Fruit fly (Drosophila melanogaster) whole organism, embryonic: ENCODE data around the gene Trm7-32.

ENCODE experiments used
- Antp ChIP-seq: fragments of 200-800 bp; sonication (Bioruptor generic); optimal IDR thresholded peaks from 3 replicates; lab custom pipeline; 2016; ENCODE audit warnings: missing biosample characterization, missing genetic modification characterization
- Bgb ChIP-seq: fragments of 200-800 bp; sonication (Bioruptor generic); IDR thresholded peaks from 2 replicates; pipeline ENCODE4 v1.3.6; 2022; ENCODE audit warnings: missing biosample characterization, missing genetic modification characterization; ENCODE audit not compliant: partially characterized antibody
- CG10462 ChIP-seq: fragments of 200-800 bp; sonication (Bioruptor generic); optimal IDR thresholded peaks from 2 replicates; lab custom pipeline; 2016; ENCODE audit warnings: missing biosample characterization, missing genetic modification characterization
- CG11398 ChIP-seq: fragments of 200-800 bp; sonication (Bioruptor generic); optimal IDR thresholded peaks from 2 replicates; lab custom pipeline; 2016; ENCODE audit warnings: missing biosample characterization, missing genetic modification characterization
- CG12155 ChIP-seq: fragments of 200-800 bp; sonication (Bioruptor generic); optimal IDR thresholded peaks from 3 replicates; lab custom pipeline; 2016; ENCODE audit warnings: missing biosample characterization, missing genetic modification characterization
- CG12236 ChIP-seq: fragments of 200-800 bp; sonication (Bioruptor generic); optimal IDR thresholded peaks from 2 replicates; lab custom pipeline; 2016; ENCODE audit warnings: missing biosample characterization, missing genetic modification characterization
- CG13624 ChIP-seq: fragments of 200-800 bp; sonication (Bioruptor generic); optimal IDR thresholded peaks from 2 replicates; lab custom pipeline; 2016; ENCODE audit warnings: missing biosample characterization, missing genetic modification characterization
- CG14441 ChIP-seq: fragments of 200-800 bp; sonication (Bioruptor generic); IDR thresholded peaks from 2 replicates; pipeline ENCODE4 v1.3.6; 2022; ENCODE audit warnings: missing biosample characterization, missing genetic modification characterization
- CG15073 ChIP-seq: fragments of 200-800 bp; sonication (Bioruptor generic); optimal IDR thresholded peaks from 2 replicates; lab custom pipeline; 2016; ENCODE audit warnings: missing biosample characterization, missing genetic modification characterization
- CG15269 ChIP-seq: fragments of 200-800 bp; sonication (Bioruptor generic); optimal IDR thresholded peaks from 2 replicates; lab custom pipeline; 2018; ENCODE audit warnings: missing biosample characterization, mild to moderate bottlenecking, missing genetic modification characterization, moderate library complexity
- CG1602 ChIP-seq: fragments of 200-800 bp; sonication (Bioruptor generic); optimal IDR thresholded peaks from 3 replicates; lab custom pipeline; 2016; ENCODE audit warnings: missing biosample characterization, missing genetic modification characterization
- CG16779 ChIP-seq: fragments of 200-800 bp; sonication (Bioruptor generic); IDR thresholded peaks from 2 replicates; pipeline ENCODE4 v1.3.6; 2022; ENCODE audit warnings: missing biosample characterization, missing genetic modification characterization
- CG16863 ChIP-seq: fragments of 200-800 bp; sonication (Bioruptor generic); optimal IDR thresholded peaks from 3 replicates; lab custom pipeline; 2016; ENCODE audit warnings: missing biosample characterization, missing genetic modification characterization
- CG17568 ChIP-seq: fragments of 200-800 bp; sonication (Bioruptor generic); optimal IDR thresholded peaks from 2 replicates; lab custom pipeline; 2018; ENCODE audit warnings: missing biosample characterization, mild to moderate bottlenecking, missing genetic modification characterization, moderate library complexity
- CG17829 ChIP-seq: fragments of 200-800 bp; optimal IDR thresholded peaks from 2 replicates; lab custom pipeline; 2019; ENCODE audit warnings: missing biosample characterization, mild to moderate bottlenecking, missing genetic modification characterization, moderate library complexity
- CG18476 ChIP-seq: fragments of 200-800 bp; sonication (Bioruptor generic); optimal IDR thresholded peaks from 2 replicates; lab custom pipeline; 2016; ENCODE audit warnings: missing biosample characterization, mild to moderate bottlenecking, missing genetic modification characterization
- CG2129 ChIP-seq: fragments of 200-800 bp; sonication (Bioruptor generic); IDR thresholded peaks from 2 replicates; pipeline ENCODE4 v1.3.6; 2022; ENCODE audit warnings: missing biosample characterization, missing genetic modification characterization; ENCODE audit not compliant: partially characterized antibody
- CG2199 ChIP-seq: fragments of 200-800 bp; sonication (Bioruptor generic); IDR thresholded peaks from 3 replicates; pipeline ENCODE4 v1.3.6; 2022; ENCODE audit warnings: missing biosample characterization, missing genetic modification characterization
- CG2202 ChIP-seq: fragments of 200-800 bp; sonication (Bioruptor generic); optimal IDR thresholded peaks from 2 replicates; lab custom pipeline; 2018; ENCODE audit warnings: missing biosample characterization, mild to moderate bottlenecking, missing genetic modification characterization
- CG4282 ChIP-seq: fragments of 200-800 bp; sonication (Bioruptor generic); optimal IDR thresholded peaks from 2 replicates; lab custom pipeline; 2016; ENCODE audit warnings: missing biosample characterization, missing genetic modification characterization
- CG4404 ChIP-seq: fragments of 200-800 bp; sonication (Bioruptor generic); IDR thresholded peaks from 2 replicates; pipeline ENCODE4 v1.3.6; 2022; ENCODE audit warnings: missing biosample characterization, missing genetic modification characterization
- CG4617 ChIP-seq: fragments of 200-800 bp; sonication (Bioruptor generic); optimal IDR thresholded peaks from 3 replicates; lab custom pipeline; 2016; ENCODE audit warnings: missing biosample characterization, missing genetic modification characterization, borderline replicate concordance
- CG6175 ChIP-seq: fragments of 200-800 bp; sonication (Bioruptor generic); IDR thresholded peaks from 3 replicates; pipeline ENCODE4 v1.3.6; 2022; ENCODE audit warnings: missing biosample characterization, missing genetic modification characterization
- CG7839 ChIP-seq: fragments of 200-800 bp; sonication (Bioruptor generic); optimal IDR thresholded peaks from 3 replicates; lab custom pipeline; 2018; ENCODE audit warnings: missing biosample characterization, mild to moderate bottlenecking, missing genetic modification characterization, moderate library complexity
- Ets97D ChIP-seq: fragments of 200-800 bp; sonication (Bioruptor generic); optimal IDR thresholded peaks from 3 replicates; lab custom pipeline; 2016; ENCODE audit warnings: missing biosample characterization, missing genetic modification characterization
- HmgZ ChIP-seq: fragments of 200-800 bp; sonication (Bioruptor generic); optimal IDR thresholded peaks from 2 replicates; lab custom pipeline; 2018; ENCODE audit warnings: missing biosample characterization, mild to moderate bottlenecking, missing genetic modification characterization
- Lhr ChIP-seq: fragments of 200-800 bp; sonication (Bioruptor generic); optimal IDR thresholded peaks from 3 replicates; lab custom pipeline; 2017; ENCODE audit warnings: mild to moderate bottlenecking, missing biosample characterization, missing genetic modification reagents, missing genetic modification characterization
- NC2β ChIP-seq: fragments of 200-800 bp; sonication (Bioruptor generic); optimal IDR thresholded peaks from 2 replicates; lab custom pipeline; 2016; ENCODE audit warnings: missing biosample characterization, missing genetic modification characterization
- Poxn ChIP-seq: fragments of 200-800 bp; sonication (Bioruptor generic); IDR thresholded peaks from 2 replicates; pipeline ENCODE4 v1.3.6; 2022; ENCODE audit warnings: missing biosample characterization, missing genetic modification characterization
- Sox100B ChIP-seq: fragments of 200-800 bp; sonication (Bioruptor generic); optimal IDR thresholded peaks from 3 replicates; lab custom pipeline; 2018; ENCODE audit warnings: missing biosample characterization, mild to moderate bottlenecking, missing genetic modification characterization
- Tbp ChIP-seq: fragments of >200 bp; optimal IDR thresholded peaks from 2 replicates; lab custom pipeline; 2018; ENCODE audit warnings: missing biosample characterization, missing genetic modification characterization
- ac ChIP-seq: fragments of 200-800 bp; sonication (Bioruptor generic); optimal IDR thresholded peaks from 3 replicates; lab custom pipeline; 2017; ENCODE audit warnings: missing biosample characterization, mild to moderate bottlenecking, missing genetic modification characterization
- bowl ChIP-seq: fragments of 200-800 bp; sonication (Bioruptor generic); IDR thresholded peaks from 2 replicates; pipeline ENCODE4 v1.3.6; 2022; ENCODE audit warnings: missing biosample characterization, missing genetic modification characterization
- chif ChIP-seq, 2 experiments: fragments of 200-800 bp; sonication (Bioruptor generic); optimal IDR thresholded peaks; 3 replicates each; lab custom pipeline; 2016; ENCODE audit warnings: missing biosample characterization in 2 of 2, missing genetic modification characterization in 2 of 2
- croc ChIP-seq: fragments of 200-800 bp; sonication (Bioruptor generic); conservative IDR thresholded peaks from 3 replicates; pipeline ENCODE4 v1.3.6; 2022; ENCODE audit warnings: missing biosample characterization, missing genetic modification characterization
- crol ChIP-seq: fragments of 200-800 bp; sonication (Bioruptor generic); IDR thresholded peaks from 2 replicates; pipeline ENCODE4 v1.3.6; 2022; ENCODE audit warnings: missing biosample characterization, missing genetic modification characterization
- danr ChIP-seq: fragments of 200-800 bp; sonication (Bioruptor generic); IDR thresholded peaks from 2 replicates; pipeline ENCODE4 v1.3.6; 2022; ENCODE audit warnings: missing biosample characterization, missing genetic modification characterization
- ewg ChIP-seq: fragments of 200-800 bp; sonication (Bioruptor generic); optimal IDR thresholded peaks from 3 replicates; lab custom pipeline; 2017; ENCODE audit warnings: mild to moderate bottlenecking, missing biosample characterization, missing genetic modification reagents, missing genetic modification characterization
- gcm2 ChIP-seq: fragments of 200-800 bp; sonication (Bioruptor generic); optimal IDR thresholded peaks from 2 replicates; lab custom pipeline; 2016; ENCODE audit warnings: missing biosample characterization, missing genetic modification characterization
- grau ChIP-seq: fragments of 200-800 bp; optimal IDR thresholded peaks from 3 replicates; lab custom pipeline; 2019; ENCODE audit warnings: missing biosample characterization, mild to moderate bottlenecking, missing genetic modification characterization, moderate library complexity
- ham ChIP-seq: fragments of 200-800 bp; sonication (Bioruptor generic); IDR thresholded peaks from 2 replicates; pipeline ENCODE4 v1.3.6; 2022; ENCODE audit warnings: missing biosample characterization, missing genetic modification characterization
- kah ChIP-seq: fragments of 200-800 bp; sonication (Bioruptor generic); optimal IDR thresholded peaks from 2 replicates; lab custom pipeline; 2018; ENCODE audit warnings: missing biosample characterization, mild to moderate bottlenecking, missing genetic modification characterization
- lola ChIP-seq, 3 experiments: fragments of >200 bp in 2 of 3; fragments of 200-800 bp in 1 of 3; sonication (Bioruptor generic) in 1 of 3; optimal IDR thresholded peaks; 2 replicates each; lab custom pipeline; 2017 to 2019; ENCODE audit warnings: missing biosample characterization in 3 of 3, missing genetic modification characterization in 3 of 3, mild to moderate bottlenecking in 1 of 3, moderate library complexity in 1 of 3
- nom ChIP-seq: fragments of 200-800 bp; sonication (Bioruptor generic); optimal IDR thresholded peaks from 2 replicates; lab custom pipeline; 2017; ENCODE audit warnings: missing biosample characterization, missing genetic modification characterization, mild to moderate bottlenecking, moderate library complexity, missing genetic modification reagents
- otp ChIP-seq: fragments of 200-800 bp; sonication (Bioruptor generic); IDR thresholded peaks from 3 replicates; pipeline ENCODE4, ENCODE4 v1.3.6; 2022; ENCODE audit warnings: missing biosample characterization, missing genetic modification characterization
- ranshi ChIP-seq: fragments of 200-800 bp; sonication (Bioruptor generic); IDR thresholded peaks from 2 replicates; pipeline ENCODE4 v1.3.6; 2022; ENCODE audit warnings: missing biosample characterization, missing genetic modification characterization
- rib ChIP-seq: fragments of 200-800 bp; sonication (Bioruptor generic); IDR thresholded peaks from 2 replicates; pipeline ENCODE4 v1.3.6; 2022; ENCODE audit warnings: missing biosample characterization, missing genetic modification characterization
- shn ChIP-seq: fragments of 200-800 bp; sonication (Bioruptor generic); optimal IDR thresholded peaks from 3 replicates; lab custom pipeline; 2016; ENCODE audit warnings: missing biosample characterization, missing genetic modification characterization
- slp2 ChIP-seq: fragments of 200-800 bp; sonication (Bioruptor generic); optimal IDR thresholded peaks from 2 replicates; lab custom pipeline; 2016; ENCODE audit warnings: missing biosample characterization, missing genetic modification characterization
- sob ChIP-seq: fragments of 200-800 bp; sonication (Bioruptor generic); IDR thresholded peaks from 2 replicates; pipeline ENCODE4 v1.3.6; 2022; ENCODE audit warnings: missing biosample characterization, missing genetic modification characterization
- vvl ChIP-seq: fragments of 200-800 bp; sonication (Bioruptor generic); IDR thresholded peaks from 2 replicates; pipeline ENCODE4 v1.3.6; 2022; ENCODE audit warnings: missing biosample characterization, missing genetic modification characterization

Gene Trm7-32

dm6 chr3R:17079859-17080255, 39.4 kb downstream of the Trm7-32 start, which contains the start of the genes Keap1 and kuk (continued):
- 0 out of 3 replicates have a peak, but pooled peaks have one; percentile 15 for TF ChIP-seq croc (GFP tag; lab: Robert Waterston, UW)
- no peak for TF ChIP-seq CG11398 (GFP tag; lab: Kevin White, UChicago)
- no peak for TF ChIP-seq CG4282 (GFP tag; lab: Kevin White, UChicago)
- TF ChIP-seq ham: no peak
- peak; percentile 58 for TF ChIP-seq ewg (GFP tag; lab: Kevin White, UChicago)
- peak; percentile 20 for TF ChIP-seq Tbp (GFP tag; lab: Kevin White, UChicago)
- peak; percentile 43 for TF ChIP-seq CG17829 (tag; lab: Kevin White, UChicago)
- no peak for TF ChIP-seq otp (GFP tag; lab: Robert Waterston, UW)
- peak; percentile 48 for TF ChIP-seq Antp (GFP tag; lab: Kevin White, UChicago)
- no peak for TF ChIP-seq CG17568 (GFP tag; lab: Kevin White, UChicago)
- TF ChIP-seq CG6175 (GFP tag; lab: Robert Waterston, UW): no peak
- peak; percentile 74 for TF ChIP-seq shn
- TF ChIP-seq bowl: no peak
- TF ChIP-seq CG16863 (GFP tag; lab: Kevin White, UChicago): peak; percentile 23
- no peak for TF ChIP-seq slp2 (GFP tag; lab: Kevin White, UChicago)
- no peak for TF ChIP-seq CG15073 (GFP tag; lab: Kevin White, UChicago)
- TF ChIP-seq NC2β (GFP tag; lab: Kevin White, UChicago): peak; percentile 67
- TF ChIP-seq Sox100B: no peak
- no peak for TF ChIP-seq CG16779 (GFP tag; lab: Robert Waterston, UW)
- peak; percentile 67 for TF ChIP-seq ranshi
- TF ChIP-seq CG10462 (GFP tag; lab: Kevin White, UChicago): peak; percentile 69
- TF ChIP-seq CG2202: no peak
- 0 out of 2 replicates have a peak, but pooled peaks have one; percentile 20 for TF ChIP-seq danr (GFP tag; lab: Robert Waterston, UW)
- TF ChIP-seq CG4617: peak; percentile 86
- peak; percentile 75 for TF ChIP-seq sob (GFP tag; lab: Robert Waterston, UW)
- no peak for TF ChIP-seq crol
- TF ChIP-seq Bgb (GFP tag; lab: Robert Waterston, UW): peak; percentile 88
- 0 out of 2 replicates have a peak, but pooled peaks have one; percentile 17 for TF ChIP-seq rib (GFP tag; lab: Robert Waterston, UW)
- peak; percentile 13 for TF ChIP-seq CG7839 (tag; lab: Kevin White, UChicago)
- peak; percentile 66 for TF ChIP-seq vvl (GFP tag; lab: Robert Waterston, UW)
- no peak for TF ChIP-seq lola (GFP tag; optimal IDR thresholded peaks at IDR 0.05; lab: Kevin White, UChicago)
- no peak for TF ChIP-seq Poxn
- no peak for TF ChIP-seq nom
- TF ChIP-seq CG2129: peak; percentile 66
- no peak for TF ChIP-seq ac (GFP tag; lab: Kevin White, UChicago)
- peak; percentile 41 for TF ChIP-seq gcm2 (GFP tag; lab: Kevin White, UChicago)
- peak; percentile 57; the same call in 1 of the 2 replicates for TF ChIP-seq CG14441
- TF ChIP-seq Ets97D (GFP tag; lab: Kevin White, UChicago): peak; percentile 90
- TF ChIP-seq CG15269 (tag; lab: Kevin White, UChicago): peak; percentile 29
- TF ChIP-seq HmgZ (tag; lab: Kevin White, UChicago): peak; percentile 73
- peak; percentile 59 for TF ChIP-seq CG1602 (GFP tag; lab: Kevin White, UChicago)
- peak; percentile 47 for TF ChIP-seq CG13624 (GFP tag; lab: Kevin White, UChicago)
- no peak for TF ChIP-seq CG12236 (GFP tag; lab: Kevin White, UChicago)
- peak; percentile 68 for TF ChIP-seq CG18476
- no peak for TF ChIP-seq CG2199 (GFP tag; lab: Robert Waterston, UW)
- TF ChIP-seq chif (GFP tag; optimal IDR thresholded peaks at IDR 0.05; lab: Kevin White, UChicago): peak; percentile 44 to 65
- TF ChIP-seq grau (tag; lab: Kevin White, UChicago): peak; percentile 24
- TF ChIP-seq CG4404 (GFP tag; lab: Robert Waterston, UW): no peak
- no peak for TF ChIP-seq kah
- TF ChIP-seq CG12155 (GFP tag; lab: Kevin White, UChicago): peak; percentile 58
- TF ChIP-seq Lhr (GFP tag; lab: Kevin White, UChicago): peak; percentile 92
